Fruit fly (Drosophila melanogaster) whole organism, prepupa: ENCODE data around the gene ND-42.
A peak's percentile ranks its signal among the peaks of the same experiment; 100 is the strongest.

ENCODE experiments used
- Blimp-1 ChIP-seq: fragments of 200-800 bp; sonication (Bioruptor generic); optimal IDR thresholded peaks from 3 replicates; lab custom pipeline; 2017; ENCODE audit warnings: missing biosample characterization, missing genetic modification characterization, mild to moderate bottlenecking, moderate library complexity, missing genetic modification reagents
- CG10631 ChIP-seq: fragments of 200-800 bp; sonication (Bioruptor generic); optimal IDR thresholded peaks from 2 replicates; lab custom pipeline; 2016; ENCODE audit warnings: missing biosample characterization, missing genetic modification characterization
- CG10669 ChIP-seq: fragments of 200-800 bp; sonication (Bioruptor generic); optimal IDR thresholded peaks from 3 replicates; lab custom pipeline; 2018; ENCODE audit warnings: missing biosample characterization, mild to moderate bottlenecking, missing genetic modification characterization, moderate library complexity
- CG11294 ChIP-seq: fragments of 200-800 bp; sonication (Bioruptor generic); IDR thresholded peaks from 2 replicates; pipeline ENCODE4 v1.3.6; 2022; ENCODE audit warnings: missing biosample characterization, missing genetic modification characterization
- CG15336 ChIP-seq: fragments of 200-800 bp; sonication (Bioruptor generic); IDR thresholded peaks from 2 replicates; pipeline ENCODE4 v1.3.6; 2022; ENCODE audit warnings: missing biosample characterization, missing genetic modification characterization
- CG1621 ChIP-seq: fragments of 200-800 bp; sonication (Bioruptor generic); optimal IDR thresholded peaks from 3 replicates; lab custom pipeline; 2018; ENCODE audit warnings: missing biosample characterization, mild to moderate bottlenecking, missing genetic modification characterization
- CG16779 ChIP-seq: fragments of 200-800 bp; sonication (Bioruptor generic); optimal IDR thresholded peaks from 3 replicates; lab custom pipeline; 2017; ENCODE audit warnings: missing biosample characterization, mild to moderate bottlenecking, missing genetic modification characterization
- CG3032 ChIP-seq: fragments of 200-800 bp; optimal IDR thresholded peaks from 2 replicates; lab custom pipeline; 2019; ENCODE audit warnings: missing biosample characterization, mild to moderate bottlenecking, missing genetic modification characterization, moderate library complexity
- CG31627 ChIP-seq: fragments of 200-800 bp; sonication (Bioruptor generic); optimal IDR thresholded peaks from 3 replicates; lab custom pipeline; 2016; ENCODE audit warnings: missing biosample characterization, missing genetic modification characterization
- CG32006 ChIP-seq: fragments of 200-800 bp; sonication (Bioruptor generic); optimal IDR thresholded peaks from 3 replicates; lab custom pipeline; 2017; ENCODE audit warnings: missing biosample characterization, mild to moderate bottlenecking, missing genetic modification characterization
- CG3919 ChIP-seq: fragments of 200-800 bp; sonication (Bioruptor generic); optimal IDR thresholded peaks from 3 replicates; lab custom pipeline; 2016; ENCODE audit warnings: missing biosample characterization, missing genetic modification characterization
- CG6163 ChIP-seq: fragments of 200-800 bp; sonication (Bioruptor generic); IDR thresholded peaks from 3 replicates; pipeline ENCODE4 v1.3.6; 2022; ENCODE audit warnings: missing biosample characterization, missing genetic modification characterization
- CG6276 ChIP-seq: fragments of 200-800 bp; sonication (Bioruptor generic); optimal IDR thresholded peaks from 2 replicates; lab custom pipeline; 2017; ENCODE audit warnings: missing biosample characterization, mild to moderate bottlenecking, missing genetic modification characterization
- CG6792 ChIP-seq: fragments of 200-800 bp; sonication (Bioruptor generic); optimal IDR thresholded peaks from 3 replicates; lab custom pipeline; 2016; ENCODE audit warnings: missing biosample characterization, missing genetic modification characterization
- CG6808 ChIP-seq: fragments of 200-800 bp; sonication (Bioruptor generic); optimal IDR thresholded peaks from 3 replicates; lab custom pipeline; 2017; ENCODE audit warnings: missing biosample characterization, missing genetic modification characterization, mild to moderate bottlenecking, moderate library complexity, missing genetic modification reagents
- CG6854 ChIP-seq: fragments of 200-800 bp; sonication (Bioruptor generic); optimal IDR thresholded peaks from 2 replicates; lab custom pipeline; 2017; ENCODE audit warnings: missing biosample characterization, mild to moderate bottlenecking, missing genetic modification characterization
- CG8319 ChIP-seq: fragments of 200-800 bp; sonication (Bioruptor generic); optimal IDR thresholded peaks from 3 replicates; lab custom pipeline; 2016; ENCODE audit warnings: missing biosample characterization, missing genetic modification characterization
- CG8632 ChIP-seq: fragments of 200-800 bp; sonication (Bioruptor generic); optimal IDR thresholded peaks from 3 replicates; lab custom pipeline; 2016; ENCODE audit warnings: missing biosample characterization, missing genetic modification characterization
- CG9139 ChIP-seq: fragments of 200-800 bp; sonication (Bioruptor generic); optimal IDR thresholded peaks from 3 replicates; lab custom pipeline; 2017; ENCODE audit warnings: missing biosample characterization, mild to moderate bottlenecking, missing genetic modification characterization
- Eip75B ChIP-seq: fragments of 200-800 bp; sonication (Bioruptor generic); optimal IDR thresholded peaks from 3 replicates; lab custom pipeline; 2016; ENCODE audit warnings: missing biosample characterization, missing genetic modification characterization
- Eip78C ChIP-seq: fragments of 200-800 bp; sonication (Bioruptor generic); peaks from one replicate; lab custom pipeline; 2016; ENCODE audit warnings: missing biosample characterization, missing genetic modification characterization
- Eip93F ChIP-seq: fragments of 200-800 bp; sonication (Bioruptor generic); optimal IDR thresholded peaks from 2 replicates; lab custom pipeline; 2016; ENCODE audit warnings: missing biosample characterization, mild to moderate bottlenecking, missing genetic modification characterization
- Ets21C ChIP-seq: fragments of 200-800 bp; sonication (Bioruptor generic); optimal IDR thresholded peaks from 3 replicates; lab custom pipeline; 2016; ENCODE audit warnings: missing biosample characterization, missing genetic modification characterization
- Ets96B ChIP-seq: fragments of 200-800 bp; optimal IDR thresholded peaks from 2 replicates; lab custom pipeline; 2019; ENCODE audit warnings: missing biosample characterization, mild to moderate bottlenecking, missing genetic modification characterization, moderate library complexity
- Gug ChIP-seq: fragments of 200-800 bp; sonication (Bioruptor generic); IDR thresholded peaks from 2 replicates; pipeline ENCODE4 v1.3.6; 2022; ENCODE audit warnings: missing biosample characterization, missing genetic modification characterization
- Hr38 ChIP-seq: sonication (Bioruptor generic); optimal IDR thresholded peaks from 2 replicates; lab custom pipeline; 2016; ENCODE audit warnings: missing biosample characterization, missing genetic modification characterization
- Hr39 ChIP-seq: fragments of 200-800 bp; sonication (Bioruptor generic); optimal IDR thresholded peaks from 2 replicates; lab custom pipeline; 2016; ENCODE audit warnings: missing biosample characterization, missing genetic modification characterization
- Hr4 ChIP-seq: fragments of 200-800 bp; sonication (Bioruptor generic); optimal IDR thresholded peaks from 3 replicates; lab custom pipeline; 2016; ENCODE audit warnings: missing biosample characterization, missing genetic modification characterization
- Lpt ChIP-seq: fragments of 200-800 bp; sonication (Bioruptor generic); optimal IDR thresholded peaks from 3 replicates; lab custom pipeline; 2016; ENCODE audit warnings: missing biosample characterization, missing genetic modification characterization
- Met ChIP-seq: fragments of 200-800 bp; sonication (Bioruptor generic); optimal IDR thresholded peaks from 3 replicates; lab custom pipeline; 2016; ENCODE audit warnings: missing biosample characterization, missing genetic modification characterization
- OdsH ChIP-seq: fragments of 200-800 bp; sonication (Bioruptor generic); optimal IDR thresholded peaks from 3 replicates; lab custom pipeline; 2016; ENCODE audit warnings: missing biosample characterization, missing genetic modification characterization
- Smox ChIP-seq: fragments of 200-800 bp; sonication (Bioruptor generic); optimal IDR thresholded peaks from 3 replicates; lab custom pipeline; 2016; ENCODE audit warnings: missing biosample characterization, missing genetic modification characterization
- Sox102F ChIP-seq: fragments of 200-800 bp; sonication (Bioruptor generic); optimal IDR thresholded peaks from 2 replicates; lab custom pipeline; 2016; ENCODE audit warnings: missing biosample characterization, mild to moderate bottlenecking, missing genetic modification characterization
- Sox14 ChIP-seq: fragments of 200-800 bp; sonication (Bioruptor generic); optimal IDR thresholded peaks from 3 replicates; lab custom pipeline; 2016; ENCODE audit warnings: missing biosample characterization, missing genetic modification characterization
- Sox15 ChIP-seq: fragments of 200-800 bp; sonication (Bioruptor generic); optimal IDR thresholded peaks from 3 replicates; lab custom pipeline; 2016; ENCODE audit warnings: missing biosample characterization, missing genetic modification characterization
- achi ChIP-seq: fragments of 200-800 bp; sonication (Bioruptor generic); optimal IDR thresholded peaks from 3 replicates; lab custom pipeline; 2016; ENCODE audit warnings: missing biosample characterization, missing genetic modification characterization
- acj6 ChIP-seq: fragments of 200-800 bp; sonication (Bioruptor generic); optimal IDR thresholded peaks from 3 replicates; lab custom pipeline; 2016; ENCODE audit warnings: missing biosample characterization, missing genetic modification characterization
- dac ChIP-seq: fragments of 200-800 bp; sonication (Bioruptor generic); optimal IDR thresholded peaks from 2 replicates; lab custom pipeline; 2017; ENCODE audit warnings: missing biosample characterization, mild to moderate bottlenecking, missing genetic modification characterization
- dsx ChIP-seq: fragments of 200-800 bp; optimal IDR thresholded peaks from 3 replicates; lab custom pipeline; 2019; ENCODE audit warnings: missing biosample characterization, mild to moderate bottlenecking, missing genetic modification characterization, moderate library complexity; ENCODE audit not compliant: poor library complexity, severe bottlenecking
- eg ChIP-seq: fragments of 200-800 bp; sonication (Bioruptor generic); IDR thresholded peaks from 3 replicates; pipeline ENCODE4 v1.3.6; 2022; ENCODE audit warnings: missing biosample characterization, missing genetic modification characterization
- fd59A ChIP-seq: fragments of 200-800 bp; sonication (Bioruptor generic); optimal IDR thresholded peaks from 2 replicates; lab custom pipeline; 2017; ENCODE audit warnings: missing biosample characterization, mild to moderate bottlenecking, missing genetic modification characterization, missing genetic modification reagents
- fd85E ChIP-seq: fragments of 200-800 bp; sonication (Bioruptor generic); optimal IDR thresholded peaks from 3 replicates; lab custom pipeline; 2016; ENCODE audit warnings: missing biosample characterization, missing genetic modification characterization
- lz ChIP-seq: fragments of 200-800 bp; sonication (Bioruptor generic); optimal IDR thresholded peaks from 3 replicates; lab custom pipeline; 2016; ENCODE audit warnings: missing biosample characterization, missing genetic modification characterization
- net ChIP-seq: fragments of 200-800 bp; sonication (Bioruptor generic); optimal IDR thresholded peaks from 3 replicates; lab custom pipeline; 2016; ENCODE audit warnings: missing biosample characterization, missing genetic modification characterization
- pdm3 ChIP-seq: fragments of 200-800 bp; sonication (Bioruptor generic); optimal IDR thresholded peaks from 3 replicates; lab custom pipeline; 2016; ENCODE audit warnings: missing biosample characterization, missing genetic modification characterization
- salr ChIP-seq, 2 experiments: fragments of 200-800 bp; sonication (Bioruptor generic); optimal IDR thresholded peaks; 3 replicates each; lab custom pipeline; 2016 to 2018; ENCODE audit warnings: missing biosample characterization in 2 of 2, missing genetic modification characterization in 2 of 2, mild to moderate bottlenecking in 1 of 2
- spab ChIP-seq: fragments of 200-800 bp; sonication (Bioruptor generic); optimal IDR thresholded peaks from 2 replicates; lab custom pipeline; 2017; ENCODE audit warnings: missing biosample characterization, mild to moderate bottlenecking, missing genetic modification characterization, missing genetic modification reagents
- ss ChIP-seq, 2 experiments: fragments of 200-800 bp; sonication (Bioruptor generic); optimal IDR thresholded peaks; 2 replicates in 1 of 2; 3 replicates in 1 of 2; lab custom pipeline; 2017 to 2018; ENCODE audit warnings: mild to moderate bottlenecking in 2 of 2, missing biosample characterization in 2 of 2, missing genetic modification characterization in 2 of 2, moderate library complexity in 1 of 2
- svp ChIP-seq: fragments of 200-800 bp; sonication (Bioruptor generic); peaks from one replicate; lab custom pipeline; 2016; ENCODE audit warnings: missing biosample characterization, missing genetic modification characterization
- vri ChIP-seq: fragments of 200-800 bp; sonication (Bioruptor generic); optimal IDR thresholded peaks from 3 replicates; lab custom pipeline; 2016; ENCODE audit warnings: missing biosample characterization, mild to moderate bottlenecking, missing genetic modification characterization

The ND-42 gene

DNA sequence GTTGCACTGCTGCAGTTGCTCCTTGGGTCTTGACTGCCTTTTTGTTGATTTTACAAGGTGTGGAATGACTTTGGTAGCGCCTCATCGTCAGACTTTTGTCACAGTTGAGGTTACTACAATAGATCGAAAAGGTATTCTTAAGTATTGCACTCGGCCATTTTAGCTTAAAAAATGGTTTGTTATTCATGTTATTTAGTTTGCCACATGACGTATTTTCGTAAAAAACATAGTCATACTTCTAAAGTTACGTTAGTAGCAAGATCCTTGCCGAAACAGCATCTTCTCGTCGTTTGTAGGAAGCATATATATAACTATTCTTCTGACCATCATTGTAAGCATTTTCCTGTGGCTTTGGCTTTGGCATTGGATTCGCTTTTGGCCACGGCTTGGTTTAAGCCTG is 48.1 kb upstream of the ND-42 start (continued):
- TF ChIP-seq spab (GFP tag; lab: Kevin White, UChicago) (no peak), Lpt (peak; percentile 1), CG6792 (GFP tag; lab: Kevin White, UChicago) (no peak)

DNA sequence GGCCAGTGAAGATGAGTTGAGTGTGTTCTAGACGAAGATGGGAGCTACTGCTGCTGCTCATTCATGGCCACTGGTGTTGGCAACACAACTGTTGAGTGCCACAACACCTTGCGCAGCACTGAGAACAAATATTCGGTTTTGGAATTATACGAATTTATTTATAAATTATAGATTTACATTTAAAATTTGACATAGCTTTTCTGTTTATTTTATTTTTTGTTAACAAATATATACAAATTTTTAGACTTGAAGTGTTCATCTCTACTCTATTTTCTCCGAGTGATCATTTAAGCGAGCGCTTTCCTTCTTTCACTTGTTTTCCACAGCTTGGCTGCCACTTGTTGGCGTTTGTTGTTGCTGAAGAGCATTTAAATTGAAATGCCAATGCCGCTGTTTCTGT is 40.0 kb upstream of the ND-42 start:
- no peak for TF ChIP-seq dsx
- TF ChIP-seq CG6854 = no peak
- TF ChIP-seq CG11294 (GFP tag; lab: Robert Waterston, UW) = no peak
- peak; percentile 61; the same call in 2 of the 3 replicates for TF ChIP-seq eg (GFP tag; lab: Robert Waterston, UW)
- TF ChIP-seq Ets96B = no peak
- TF ChIP-seq CG6276 (GFP tag; lab: Kevin White, UChicago) = no peak
- TF ChIP-seq pdm3 (GFP tag; lab: Kevin White, UChicago) = no peak
- TF ChIP-seq CG3919 (GFP tag; lab: Kevin White, UChicago) = no peak
- TF ChIP-seq Blimp-1 (GFP tag; lab: Kevin White, UChicago) = no peak
- TF ChIP-seq CG8319 (GFP tag; lab: Kevin White, UChicago) = no peak
- no peak for TF ChIP-seq Met (GFP tag; lab: Kevin White, UChicago)
- TF ChIP-seq Sox14 = no peak
- peak in 1 of 2 experiments; percentile 3 for TF ChIP-seq salr (GFP tag; optimal IDR thresholded peaks at IDR 0.05; lab: Kevin White, UChicago)
- peak; percentile 70 for TF ChIP-seq Eip78C (GFP tag; lab: Kevin White, UChicago)
- no peak for TF ChIP-seq CG16779 (tag; lab: Kevin White, UChicago)
- TF ChIP-seq CG3032 (tag; lab: Kevin White, UChicago) = no peak
- TF ChIP-seq CG10669 = no peak
- no peak for TF ChIP-seq vri (GFP tag; lab: Kevin White, UChicago)
- TF ChIP-seq lz (GFP tag; lab: Kevin White, UChicago) = no peak
- TF ChIP-seq Lpt = no peak
- no peak for TF ChIP-seq Eip93F (GFP tag; lab: Kevin White, UChicago)
- no peak for TF ChIP-seq Hr38 (GFP tag; lab: Kevin White, UChicago)
- no peak for TF ChIP-seq CG9139
- TF ChIP-seq CG6163 (GFP tag; lab: Robert Waterston, UW) = peak; percentile 51; the same call in 2 of the 3 replicates
- TF ChIP-seq Gug (GFP tag; lab: Robert Waterston, UW) = peak; percentile 31; the same call in 1 of the 2 replicates
- peak; percentile 4 for TF ChIP-seq OdsH (GFP tag; lab: Kevin White, UChicago)
- no peak for TF ChIP-seq Eip75B (GFP tag; lab: Kevin White, UChicago)
- no peak for TF ChIP-seq Sox15 (GFP tag; lab: Kevin White, UChicago)
- peak; percentile 73 for TF ChIP-seq CG32006
- TF ChIP-seq net (GFP tag; lab: Kevin White, UChicago) = no peak
- TF ChIP-seq Hr4 (GFP tag; lab: Kevin White, UChicago) = peak; percentile 40
- TF ChIP-seq achi (GFP tag; lab: Kevin White, UChicago) = peak; percentile 16
- peak; percentile 51 for TF ChIP-seq CG15336 (GFP tag; lab: Robert Waterston, UW)
- no peak for TF ChIP-seq CG6792 (GFP tag; lab: Kevin White, UChicago)
- no peak for TF ChIP-seq spab (GFP tag; lab: Kevin White, UChicago)
- TF ChIP-seq fd59A (GFP tag; lab: Kevin White, UChicago) = no peak
- no peak for TF ChIP-seq dac (GFP tag; lab: Kevin White, UChicago)
- peak; percentile 23 for TF ChIP-seq svp (GFP tag; lab: Kevin White, UChicago)
- TF ChIP-seq CG8632 = no peak
- no peak for TF ChIP-seq Hr39 (GFP tag; lab: Kevin White, UChicago)
- TF ChIP-seq Ets21C = no peak
- TF ChIP-seq CG31627 (GFP tag; lab: Kevin White, UChicago) = no peak
- no peak for TF ChIP-seq Smox (GFP tag; lab: Kevin White, UChicago)
- TF ChIP-seq CG6808 (GFP tag; lab: Kevin White, UChicago) = no peak
- TF ChIP-seq CG1621 = no peak
- no peak for TF ChIP-seq Sox102F
- TF ChIP-seq CG10631 = peak; percentile 4
- no peak for TF ChIP-seq fd85E
- no peak for TF ChIP-seq ss (GFP tag; optimal IDR thresholded peaks at IDR 0.05; lab: Kevin White, UChicago)
- no peak for TF ChIP-seq acj6 (GFP tag; lab: Kevin White, UChicago)
